Worm (Caenorhabditis elegans) whole organism, young adult: ENCODE data around the gene E02H9.3.
A peak's percentile ranks its signal among the peaks of the same experiment; 100 is the strongest.

Experiments
- B0019.2 ChIP-seq: fragments of 200-800 bp; sonication (Bioruptor generic); conservative IDR thresholded peaks from 2 replicates; pipeline ENCODE4 v1.3.6; 2022; ENCODE audit warnings: missing genetic modification reagents, missing genetic modification characterization, missing compliant biosample characterization
- D2030.7 ChIP-seq: fragments of 200-800 bp; sonication (Bioruptor generic); IDR thresholded peaks from 2 replicates; pipeline ENCODE4 v1.3.6; 2022; ENCODE audit warnings: missing genetic modification reagents, missing genetic modification characterization, missing compliant biosample characterization
- F33H1.4 ChIP-seq: fragments of 200-800 bp; sonication (Bioruptor generic); IDR thresholded peaks from 2 replicates; pipeline ENCODE4 v1.3.6; 2022; ENCODE audit warnings: missing genetic modification reagents, missing genetic modification characterization, missing compliant biosample characterization
- F39B2.1 ChIP-seq: fragments of 200-800 bp; sonication (Bioruptor generic); IDR thresholded peaks from 2 replicates; pipeline ENCODE4 v1.3.6; 2022; ENCODE audit warnings: missing genetic modification reagents, missing genetic modification characterization, missing compliant biosample characterization
- K11D2.4 ChIP-seq: fragments of 200-800 bp; sonication (Bioruptor generic); IDR thresholded peaks from 2 replicates; pipeline ENCODE4 v1.3.6; 2022; ENCODE audit warnings: missing genetic modification reagents, missing genetic modification characterization, missing compliant biosample characterization
- Y53F4B.3 ChIP-seq: fragments of 200-800 bp; sonication (Bioruptor generic); IDR thresholded peaks from 2 replicates; pipeline ENCODE4 v1.3.6; 2022; ENCODE audit warnings: missing genetic modification reagents, missing genetic modification characterization, missing compliant biosample characterization
- Y53G8AR.9 ChIP-seq: fragments of 200-800 bp; sonication (Bioruptor generic); conservative IDR thresholded peaks from 2 replicates; pipeline ENCODE4 v1.3.6; 2022; ENCODE audit warnings: missing genetic modification reagents, missing genetic modification characterization, missing compliant biosample characterization
- Y56A3A.18 ChIP-seq: fragments of 200-800 bp; sonication (Bioruptor generic); IDR thresholded peaks from 2 replicates; pipeline ENCODE4 v1.3.6; 2022; ENCODE audit warnings: missing genetic modification reagents, missing genetic modification characterization, missing compliant biosample characterization
- Y95B8A.8 ChIP-seq: fragments of 200-800 bp; sonication (Bioruptor generic); IDR thresholded peaks from 2 replicates; pipeline ENCODE4 v1.3.6; 2022; ENCODE audit warnings: missing genetic modification reagents, missing genetic modification characterization, missing compliant biosample characterization
- attf-3 ChIP-seq: fragments of 200-800 bp; sonication (Bioruptor generic); conservative IDR thresholded peaks from 2 replicates; pipeline ENCODE4 v1.3.6; 2022; ENCODE audit warnings: missing genetic modification reagents, missing genetic modification characterization, missing compliant biosample characterization
- attf-6 ChIP-seq: fragments of 200-800 bp; sonication (Bioruptor generic); IDR thresholded peaks from 2 replicates; pipeline ENCODE4 v1.3.6; 2022; ENCODE audit warnings: missing genetic modification reagents, missing genetic modification characterization, missing compliant biosample characterization
- bed-1 ChIP-seq: fragments of 200-800 bp; sonication (Bioruptor generic); IDR thresholded peaks from 2 replicates; pipeline ENCODE4 v1.3.6; 2022; ENCODE audit warnings: missing genetic modification reagents, missing genetic modification characterization, missing compliant biosample characterization
- cebp-2 ChIP-seq: fragments of 200-800 bp; sonication (Bioruptor generic); IDR thresholded peaks from 2 replicates; pipeline ENCODE4 v1.3.6; 2022; ENCODE audit warnings: missing genetic modification characterization, missing compliant biosample characterization
- ceh-100 ChIP-seq: fragments of 200-800 bp; sonication (Bioruptor generic); IDR thresholded peaks from 2 replicates; pipeline ENCODE4 v1.3.6; 2022; ENCODE audit warnings: missing genetic modification reagents, missing genetic modification characterization, missing compliant biosample characterization
- ceh-40 ChIP-seq: fragments of 200-800 bp; sonication (Bioruptor generic); IDR thresholded peaks from 2 replicates; pipeline ENCODE4 v1.3.6; 2022; ENCODE audit warnings: missing genetic modification characterization, missing compliant biosample characterization
- ceh-58 ChIP-seq: fragments of 200-800 bp; sonication (Bioruptor generic); IDR thresholded peaks from 2 replicates; pipeline ENCODE4 v1.3.6; 2022; ENCODE audit warnings: missing genetic modification characterization, missing compliant biosample characterization
- ceh-91 ChIP-seq: fragments of 200-800 bp; sonication (Bioruptor generic); IDR thresholded peaks from 2 replicates; pipeline ENCODE4 v1.3.6; 2022; ENCODE audit warnings: missing genetic modification reagents, missing genetic modification characterization, missing compliant biosample characterization
- egl-18 ChIP-seq: fragments of 200-800 bp; sonication (Bioruptor generic); IDR thresholded peaks from 2 replicates; pipeline ENCODE4 v1.3.6; 2022; ENCODE audit warnings: missing genetic modification reagents, missing genetic modification characterization, missing compliant biosample characterization
- egrh-3 ChIP-seq: fragments of 200-800 bp; sonication (Bioruptor generic); IDR thresholded peaks from 2 replicates; pipeline ENCODE4 v1.3.6; 2022; ENCODE audit warnings: missing genetic modification reagents, missing genetic modification characterization, missing compliant biosample characterization
- hmg-1.2 ChIP-seq: fragments of 200-800 bp; sonication (Bioruptor generic); IDR thresholded peaks from 2 replicates; pipeline ENCODE4 v1.3.6; 2022; ENCODE audit warnings: missing genetic modification reagents, missing genetic modification characterization, missing compliant biosample characterization
- hmg-20 ChIP-seq: fragments of 200-800 bp; sonication (Bioruptor generic); IDR thresholded peaks from 2 replicates; pipeline ENCODE4 v1.3.6; 2022; ENCODE audit warnings: missing genetic modification reagents, missing genetic modification characterization, missing compliant biosample characterization
- hsf-1 ChIP-seq: fragments of 200-800 bp; sonication (Bioruptor generic); IDR thresholded peaks from 2 replicates; pipeline ENCODE4 v1.3.6; 2022; ENCODE audit warnings: missing genetic modification reagents, missing genetic modification characterization, missing compliant biosample characterization
- lag-1 ChIP-seq: fragments of 200-800 bp; sonication (Bioruptor generic); IDR thresholded peaks from 2 replicates; pipeline ENCODE4 v1.3.6; 2022; ENCODE audit warnings: missing genetic modification reagents, missing genetic modification characterization, missing compliant biosample characterization
- let-526 ChIP-seq: fragments of 200-800 bp; sonication (Bioruptor generic); IDR thresholded peaks from 2 replicates; pipeline ENCODE4 v1.3.6; 2022; ENCODE audit warnings: missing genetic modification reagents, missing genetic modification characterization, missing compliant biosample characterization
- lin-26 ChIP-seq: fragments of 200-800 bp; sonication (Bioruptor generic); IDR thresholded peaks from 2 replicates; pipeline ENCODE4 v1.3.6; 2022; ENCODE audit warnings: missing genetic modification reagents, missing genetic modification characterization, missing compliant biosample characterization
- madf-3 ChIP-seq: fragments of 200-800 bp; sonication (Bioruptor generic); IDR thresholded peaks from 2 replicates; pipeline ENCODE4 v1.3.6; 2022; ENCODE audit warnings: missing genetic modification reagents, missing genetic modification characterization, missing compliant biosample characterization
- madf-6 ChIP-seq: fragments of 200-800 bp; sonication (Bioruptor generic); IDR thresholded peaks from 2 replicates; pipeline ENCODE4 v1.3.6; 2022; ENCODE audit warnings: missing genetic modification reagents, missing genetic modification characterization, missing compliant biosample characterization
- madf-8 ChIP-seq: fragments of 200-800 bp; sonication (Bioruptor generic); conservative IDR thresholded peaks from 2 replicates; pipeline ENCODE4 v1.3.6; 2022; ENCODE audit warnings: missing genetic modification reagents, missing genetic modification characterization, missing compliant biosample characterization
- nfya-2 ChIP-seq: fragments of 200-800 bp; sonication (Bioruptor generic); IDR thresholded peaks from 2 replicates; pipeline ENCODE4 v1.3.6; 2022; ENCODE audit warnings: missing genetic modification reagents, missing genetic modification characterization, missing compliant biosample characterization
- nhr-120 ChIP-seq: fragments of 200-800 bp; sonication (Bioruptor generic); IDR thresholded peaks from 2 replicates; pipeline ENCODE4 v1.3.6; 2022; ENCODE audit warnings: missing genetic modification characterization, missing compliant biosample characterization
- pbrm-1 ChIP-seq: fragments of 200-800 bp; sonication (Bioruptor generic); IDR thresholded peaks from 2 replicates; pipeline ENCODE4 v1.3.6; 2022; ENCODE audit warnings: missing genetic modification reagents, missing genetic modification characterization, missing compliant biosample characterization
- rcor-1 ChIP-seq: fragments of 200-800 bp; sonication (Bioruptor generic); IDR thresholded peaks from 2 replicates; pipeline ENCODE4 v1.3.6; 2022; ENCODE audit warnings: missing genetic modification reagents, missing genetic modification characterization, missing compliant biosample characterization
- sea-2 ChIP-seq: fragments of 200-800 bp; sonication (Bioruptor generic); IDR thresholded peaks from 2 replicates; pipeline ENCODE4 v1.3.6; 2022; ENCODE audit warnings: missing genetic modification characterization, missing compliant biosample characterization
- ztf-25 ChIP-seq: fragments of 200-800 bp; sonication (Bioruptor generic); IDR thresholded peaks from 2 replicates; pipeline ENCODE4 v1.3.6; 2022; ENCODE audit warnings: missing genetic modification reagents, missing genetic modification characterization, missing compliant biosample characterization
- ztf-6 ChIP-seq: fragments of 200-800 bp; sonication (Bioruptor generic); IDR thresholded peaks from 2 replicates; pipeline ENCODE4 v1.3.6; 2022; ENCODE audit warnings: missing genetic modification reagents, missing genetic modification characterization, missing compliant biosample characterization

Gene E02H9.3

ce11 chrIII:2497270-2498201 lies 38.7 kb downstream of the E02H9.3 start:
- TF ChIP-seq Y95B8A.8 (GFP tag; lab: Robert Waterston, UW) (peak; percentile 75; the same call in 1 of the 2 replicates), ztf-6 (GFP tag; lab: Robert Waterston, UW) (peak; percentile 87; the same call in 1 of the 2 replicates), Y53G8AR.9 (GFP tag; lab: Robert Waterston, UW) (peak; percentile 71), cebp-2 (peak; percentile 93), sea-2 (peak; percentile 31; the same call in 1 of the 2 replicates), F39B2.1 (GFP tag; lab: Robert Waterston, UW) (peak; percentile 93), ceh-40 (GFP tag; lab: Robert Waterston, UW) (0 out of 2 replicates have a peak, but pooled peaks have one; percentile 35), nfya-2 (GFP tag; lab: Robert Waterston, UW) (peak; percentile 90; the same call in 1 of the 2 replicates), ceh-91 (GFP tag; lab: Robert Waterston, UW) (peak; percentile 79), let-526 (GFP tag; lab: Robert Waterston, UW) (peak; percentile 87; the same call in 1 of the 2 replicates), pbrm-1 (GFP tag; lab: Robert Waterston, UW) (peak; percentile 18; the same call in 1 of the 2 replicates), hmg-20 (GFP tag; lab: Robert Waterston, UW) (peak; percentile 75; the same call in 1 of the 2 replicates), lag-1 (peak; percentile 98; the same call in 1 of the 2 replicates), F33H1.4 (GFP tag; lab: Robert Waterston, UW) (peak; percentile 40; the same call in 1 of the 2 replicates), D2030.7 (0 out of 2 replicates have a peak, but pooled peaks have one; percentile 21), hmg-1.2 (peak; percentile 28; the same call in 1 of the 2 replicates), egl-18 (GFP tag; lab: Robert Waterston, UW) (peak; percentile 74; the same call in 1 of the 2 replicates), madf-3 (peak; percentile 95), hsf-1 (GFP tag; lab: Robert Waterston, UW) (peak; percentile 84), Y53F4B.3 (GFP tag; lab: Robert Waterston, UW) (peak; percentile 100), bed-1 (GFP tag; lab: Robert Waterston, UW) (peak; percentile 98), ceh-100 (GFP tag; lab: Robert Waterston, UW) (peak; percentile 38; the same call in 1 of the 2 replicates), attf-3 (GFP tag; lab: Robert Waterston, UW) (peak; percentile 62), egrh-3 (peak; percentile 100), attf-6 (GFP tag; lab: Robert Waterston, UW) (peak; percentile 81), ceh-58 (GFP tag; lab: Robert Waterston, UW) (peak; percentile 99)

ce11 chrIII:2499275-2499674 lies 40.4 kb downstream of the E02H9.3 start:
- TF ChIP-seq madf-6 (GFP tag; lab: Robert Waterston, UW), result peak; percentile 46; the same call in 1 of the 2 replicates
- peak; percentile 79; the same call in 1 of the 2 replicates for TF ChIP-seq ztf-25 (GFP tag; lab: Robert Waterston, UW)
- TF ChIP-seq attf-3 (GFP tag; lab: Robert Waterston, UW), result peak; percentile 67; the same call in 1 of the 2 replicates
- TF ChIP-seq rcor-1 (GFP tag; lab: Robert Waterston, UW), result peak; percentile 51
- TF ChIP-seq Y56A3A.18 (GFP tag; lab: Robert Waterston, UW), result peak; percentile 76; the same call in 1 of the 2 replicates
- TF ChIP-seq lag-1, result 0 out of 2 replicates have a peak, but pooled peaks have one; percentile 7
- peak; percentile 87 for TF ChIP-seq Y53G8AR.9 (GFP tag; lab: Robert Waterston, UW)
- peak; percentile 77 for TF ChIP-seq attf-6 (GFP tag; lab: Robert Waterston, UW)
- 0 out of 2 replicates have a peak, but pooled peaks have one; percentile 37 for TF ChIP-seq B0019.2 (GFP tag; lab: Robert Waterston, UW)
- peak; percentile 71; the same call in 1 of the 2 replicates for TF ChIP-seq egl-18 (GFP tag; lab: Robert Waterston, UW)
- TF ChIP-seq F33H1.4 (GFP tag; lab: Robert Waterston, UW), result peak; percentile 16; the same call in 1 of the 2 replicates
- peak; percentile 94; the same call in 1 of the 2 replicates for TF ChIP-seq cebp-2
- peak; percentile 85; the same call in 1 of the 2 replicates for TF ChIP-seq ztf-6 (GFP tag; lab: Robert Waterston, UW)
- peak; percentile 96 for TF ChIP-seq madf-3
- TF ChIP-seq ceh-40 (GFP tag; lab: Robert Waterston, UW), result peak; percentile 87
- peak; percentile 39; the same call in 1 of the 2 replicates for TF ChIP-seq K11D2.4 (GFP tag; lab: Robert Waterston, UW)
- TF ChIP-seq hmg-1.2, result peak; percentile 32; the same call in 1 of the 2 replicates
- TF ChIP-seq hsf-1 (GFP tag; lab: Robert Waterston, UW), result peak; percentile 80
- TF ChIP-seq let-526 (GFP tag; lab: Robert Waterston, UW), result peak; percentile 93
- TF ChIP-seq hmg-20 (GFP tag; lab: Robert Waterston, UW), result peak; percentile 79
- peak; percentile 100 for TF ChIP-seq egrh-3
- TF ChIP-seq F39B2.1 (GFP tag; lab: Robert Waterston, UW), result peak; percentile 86
- peak; percentile 61; the same call in 1 of the 2 replicates for TF ChIP-seq Y95B8A.8 (GFP tag; lab: Robert Waterston, UW)
- TF ChIP-seq D2030.7, result 0 out of 2 replicates have a peak, but pooled peaks have one; percentile 25
- peak; percentile 65; the same call in 1 of the 2 replicates for TF ChIP-seq ceh-91 (GFP tag; lab: Robert Waterston, UW)
- TF ChIP-seq nfya-2 (GFP tag; lab: Robert Waterston, UW), result peak; percentile 90
- TF ChIP-seq lin-26, result peak; percentile 77
- TF ChIP-seq madf-8, result peak; percentile 52; the same call in 1 of the 2 replicates
- peak; percentile 45; the same call in 1 of the 2 replicates for TF ChIP-seq ceh-100 (GFP tag; lab: Robert Waterston, UW)
- TF ChIP-seq ceh-58 (GFP tag; lab: Robert Waterston, UW), result peak; percentile 99
- 0 out of 2 replicates have a peak, but pooled peaks have one; percentile 70 for TF ChIP-seq nhr-120 (GFP tag; lab: Robert Waterston, UW)
- peak; percentile 99 for TF ChIP-seq Y53F4B.3 (GFP tag; lab: Robert Waterston, UW)
- peak; percentile 96 for TF ChIP-seq bed-1 (GFP tag; lab: Robert Waterston, UW)
